Worm (Caenorhabditis elegans) whole organism, mixed stage, embryonic: Measurements from ENCODE around the gene dbn-1.

Experiments
- M03D4.4 ChIP-seq: sonication (generic microtip); optimal IDR thresholded peaks from 2 replicates; lab custom pipeline; 2017; ENCODE audit warnings: mild to moderate bottlenecking, missing genetic modification characterization, missing compliant biosample characterization
- blmp-1 ChIP-seq: fragments of 150-350 bp; optimal IDR thresholded peaks from 2 replicates; lab custom pipeline; 2014; ENCODE audit warnings: missing biosample characterization, missing genetic modification characterization
- ceh-39 ChIP-seq: fragments of 150-350 bp; optimal IDR thresholded peaks from 2 replicates; lab custom pipeline; 2014; ENCODE audit warnings: missing biosample characterization, missing genetic modification characterization
- ceh-43 ChIP-seq: fragments of 200-800 bp; sonication (Bioruptor generic); optimal IDR thresholded peaks from 2 replicates; lab custom pipeline; 2018; ENCODE audit warnings: mild to moderate bottlenecking, missing genetic modification characterization, moderate library complexity, missing compliant biosample characterization
- ceh-83 ChIP-seq: fragments of 200-800 bp; sonication (Bioruptor generic); optimal IDR thresholded peaks from 2 replicates; lab custom pipeline; 2018; ENCODE audit warnings: mild to moderate bottlenecking, missing genetic modification characterization, missing compliant biosample characterization
- ces-1 ChIP-seq: fragments of 150-350 bp; optimal IDR thresholded peaks from 2 replicates; lab custom pipeline; 2014; ENCODE audit warnings: missing biosample characterization, missing genetic modification reagents, missing genetic modification characterization
- cnd-1 ChIP-seq: fragments of 200-800 bp; sonication (Bioruptor generic); optimal IDR thresholded peaks from 2 replicates; lab custom pipeline; 2018; ENCODE audit warnings: mild to moderate bottlenecking, missing genetic modification characterization, missing compliant biosample characterization
- elt-3 ChIP-seq: fragments of 150-350 bp; optimal IDR thresholded peaks from 2 replicates; lab custom pipeline; 2014; ENCODE audit warnings: missing biosample characterization, missing genetic modification characterization
- flh-1 ChIP-seq: fragments of 200-800 bp; sonication (Bioruptor generic); optimal IDR thresholded peaks from 2 replicates; lab custom pipeline; 2018; ENCODE audit warnings: mild to moderate bottlenecking, missing genetic modification characterization, moderate library complexity, missing compliant biosample characterization
- ham-2 ChIP-seq: fragments of 200-800 bp; sonication (Bioruptor generic); optimal IDR thresholded peaks from 2 replicates; lab custom pipeline; 2018; ENCODE audit warnings: mild to moderate bottlenecking, missing genetic modification characterization, missing compliant biosample characterization
- hlh-1 ChIP-seq: fragments of 150-350 bp; optimal IDR thresholded peaks from 2 replicates; lab custom pipeline; 2014; ENCODE audit warnings: missing biosample characterization, missing genetic modification reagents, missing genetic modification characterization
- lin-13 ChIP-seq: fragments of 150-350 bp; optimal IDR thresholded peaks from 2 replicates; lab custom pipeline; 2014; ENCODE audit warnings: missing biosample characterization, missing genetic modification characterization
- lin-32 ChIP-seq: fragments of 200-800 bp; sonication (Bioruptor generic); optimal IDR thresholded peaks from 2 replicates; lab custom pipeline; 2018; ENCODE audit warnings: mild to moderate bottlenecking, missing genetic modification characterization, missing compliant biosample characterization
- lsy-2 ChIP-seq: fragments of 150-350 bp; optimal IDR thresholded peaks from 2 replicates; lab custom pipeline; 2014; ENCODE audit warnings: missing biosample characterization, missing genetic modification characterization
- mab-5 ChIP-seq: fragments of 150-350 bp; optimal IDR thresholded peaks from 2 replicates; lab custom pipeline; 2014; ENCODE audit warnings: missing biosample characterization, missing genetic modification characterization
- mep-1 ChIP-seq: fragments of 150-350 bp; optimal IDR thresholded peaks from 2 replicates; lab custom pipeline; 2017; ENCODE audit warnings: missing biosample characterization, missing genetic modification reagents, missing genetic modification characterization, inconsistent platforms
- mls-2 ChIP-seq: sonication (generic microtip); optimal IDR thresholded peaks from 2 replicates; lab custom pipeline; 2016; ENCODE audit warnings: mild to moderate bottlenecking, missing genetic modification characterization, moderate library complexity, missing compliant biosample characterization
- nhr-12 ChIP-seq: fragments of 150-350 bp; optimal IDR thresholded peaks from 2 replicates; lab custom pipeline; 2014; ENCODE audit warnings: missing biosample characterization, missing genetic modification characterization
- nhr-2 ChIP-seq: fragments of 150-350 bp; optimal IDR thresholded peaks from 2 replicates; lab custom pipeline; 2014; ENCODE audit warnings: missing biosample characterization, missing genetic modification characterization
- nhr-237 ChIP-seq: fragments of 150-350 bp; optimal IDR thresholded peaks from 2 replicates; lab custom pipeline; 2014; ENCODE audit warnings: missing biosample characterization, missing genetic modification characterization
- nhr-28 ChIP-seq: fragments of 150-350 bp; optimal IDR thresholded peaks from 2 replicates; lab custom pipeline; 2014; ENCODE audit warnings: missing biosample characterization, missing genetic modification characterization
- nhr-76 ChIP-seq: sonication (generic microtip); optimal IDR thresholded peaks from 2 replicates; lab custom pipeline; 2017; ENCODE audit warnings: missing biosample characterization, missing genetic modification characterization
- pha-4 ChIP-seq: fragments of 150-350 bp; optimal IDR thresholded peaks from 2 replicates; lab custom pipeline; 2018; ENCODE audit warnings: missing biosample characterization, missing genetic modification reagents, missing genetic modification characterization
- sem-2 ChIP-seq: fragments of 200-800 bp; sonication (Bioruptor generic); optimal IDR thresholded peaks from 2 replicates; lab custom pipeline; 2018; ENCODE audit warnings: mild to moderate bottlenecking, missing genetic modification characterization, missing compliant biosample characterization
- snpc-4 ChIP-seq: fragments of 150-350 bp; optimal IDR thresholded peaks from 2 replicates; lab custom pipeline; 2014; ENCODE audit warnings: missing biosample characterization, missing genetic modification characterization
- sptf-1 ChIP-seq: sonication (generic microtip); optimal IDR thresholded peaks from 2 replicates; lab custom pipeline; 2017; ENCODE audit warnings: mild to moderate bottlenecking, missing genetic modification characterization, moderate library complexity, missing compliant biosample characterization
- tbx-8 ChIP-seq: fragments of 200-800 bp; sonication (Bioruptor generic); optimal IDR thresholded peaks from 2 replicates; lab custom pipeline; 2018; ENCODE audit warnings: mild to moderate bottlenecking, missing genetic modification characterization, moderate library complexity, missing compliant biosample characterization
- unc-120 ChIP-seq: sonication (generic microtip); optimal IDR thresholded peaks from 2 replicates; lab custom pipeline; 2017; ENCODE audit warnings: missing genetic modification characterization, missing compliant biosample characterization; ENCODE audit not compliant: poor library complexity, severe bottlenecking
- zip-8 ChIP-seq: fragments of 150-350 bp; optimal IDR thresholded peaks from 2 replicates; lab custom pipeline; 2014; ENCODE audit warnings: missing biosample characterization, missing genetic modification characterization
- ztf-11 ChIP-seq: fragments of 150-350 bp; optimal IDR thresholded peaks from 2 replicates; lab custom pipeline; 2014; ENCODE audit warnings: missing biosample characterization, missing genetic modification characterization

Gene dbn-1

ce11 chrIII:13733833-13734232 is 28.0 kb downstream of the dbn-1 start:
- no peak for TF ChIP-seq ces-1 (GFP tag; lab: Kevin White, UChicago)
- TF ChIP-seq sptf-1 (tag; lab: Kevin White, UChicago), result no peak
- no peak for TF ChIP-seq mep-1 (tag; lab: Kevin White, UChicago)
- no peak for TF ChIP-seq ceh-43
- no peak for TF ChIP-seq nhr-76
- TF ChIP-seq ceh-83 (GFP tag; lab: Kevin White, UChicago), result no peak
- no peak for TF ChIP-seq nhr-237
- TF ChIP-seq ham-2 (GFP tag; lab: Kevin White, UChicago), result no peak
- TF ChIP-seq mab-5, result no peak
- no peak for TF ChIP-seq nhr-12
- TF ChIP-seq unc-120 (tag; lab: Kevin White, UChicago), result no peak
- TF ChIP-seq ztf-11 (tag; lab: Kevin White, UChicago), result no peak
- TF ChIP-seq cnd-1 (tag; lab: Kevin White, UChicago), result no peak

ce11 chrIII:13732665-13733064 is 29.2 kb downstream of the dbn-1 start:
- TF ChIP-seq sptf-1 (tag; lab: Kevin White, UChicago) (no peak), pha-4 (tag; lab: Kevin White, UChicago) (peak; percentile 49), elt-3 (no peak)

ce11 chrIII:13731589-13731988 is 30.3 kb downstream of the dbn-1 start, which contains the start of gene W06F12.2:
W06F12.2 (minus strand) TSS chrIII:13731689.
- TF ChIP-seq blmp-1 (tag; lab: Kevin White, UChicago), result no peak
- no peak for TF ChIP-seq mab-5
- TF ChIP-seq hlh-1, result no peak
- no peak for TF ChIP-seq sem-2 (GFP tag; lab: Kevin White, UChicago)
- no peak for TF ChIP-seq nhr-237
- TF ChIP-seq lin-13, result no peak
- TF ChIP-seq unc-120 (tag; lab: Kevin White, UChicago), result no peak
- no peak for TF ChIP-seq lin-32 (GFP tag; lab: Kevin White, UChicago)
- no peak for TF ChIP-seq nhr-28 (tag; lab: Kevin White, UChicago)
- TF ChIP-seq nhr-76, result no peak
- TF ChIP-seq mep-1 (tag; lab: Kevin White, UChicago), result no peak
- no peak for TF ChIP-seq lsy-2 (tag; lab: Kevin White, UChicago)
- TF ChIP-seq ceh-39, result no peak

- TF ChIP-seq lin-13 (no peak), sem-2 (GFP tag; lab: Kevin White, UChicago) (no peak), tbx-8 (no peak), ceh-83 (GFP tag; lab: Kevin White, UChicago) (no peak), elt-3 (no peak), ces-1 (GFP tag; lab: Kevin White, UChicago) (no peak), M03D4.4 (no peak), snpc-4 (no peak), cnd-1 (tag; lab: Kevin White, UChicago) (no peak), nhr-2 (tag; lab: Kevin White, UChicago) (no peak), nhr-76 (no peak), pha-4 (tag; lab: Kevin White, UChicago) (no peak)
These were observed 32.1 kb downstream of the dbn-1 start for ce11 chrIII:13729760-13730159.

ce11 chrIII:13724018-13724892 is 37.6 kb downstream of the dbn-1 start:
- TF ChIP-seq flh-1 (no peak), cnd-1 (tag; lab: Kevin White, UChicago) (no peak), mep-1 (tag; lab: Kevin White, UChicago) (no peak), mls-2 (tag; lab: Kevin White, UChicago) (no peak), ztf-11 (tag; lab: Kevin White, UChicago) (no peak), zip-8 (tag; lab: Kevin White, UChicago) (no peak), pha-4 (tag; lab: Kevin White, UChicago) (no peak), nhr-28 (tag; lab: Kevin White, UChicago) (no peak), blmp-1 (tag; lab: Kevin White, UChicago) (no peak), lsy-2 (tag; lab: Kevin White, UChicago) (no peak), snpc-4 (no peak)
